Fruit fly (Drosophila melanogaster): ENCODE measurements around the gene betaCOP.
A peak's percentile ranks its signal among the peaks of the same experiment; 100 is the strongest.

Gene betaCOP

dm6 chrX:18409449-18409848 is 24.4 kb upstream of the betaCOP start (continued):
- TF ChIP-seq Gsc (GFP tag; IDR thresholded peaks at IDR 0.05) (no peak), Dfd (GFP tag; optimal IDR thresholded peaks at IDR 0.05) (no peak), CG17385 (GFP tag; optimal IDR thresholded peaks at IDR 0.05) (no peak), CG2116 (GFP tag; optimal IDR thresholded peaks at IDR 0.05) (no peak), Adf1 (GFP tag; IDR thresholded peaks at IDR 0.05) (no peak)

dm6 chrX:18407394-18407721 is 22.3 kb upstream of the betaCOP start:
- TF ChIP-seq prd (optimal IDR thresholded peaks at IDR 0.05) (no peak), prd (GFP tag; IDR thresholded peaks at IDR 0.05) (peak; percentile 33; the same call in 1 of the 3 replicates), CG12769 (tag; optimal IDR thresholded peaks at IDR 0.05) (peak; percentile 6), hkb (optimal IDR thresholded peaks at IDR 0.05) (no peak), hkb (GFP tag; IDR thresholded peaks at IDR 0.05) (no peak), E2f1 (GFP tag; IDR thresholded peaks at IDR 0.05) (no peak; the same call in 1 of the 2 replicates), ac (GFP tag; optimal IDR thresholded peaks at IDR 0.05) (no peak), CG8388 (GFP tag; optimal IDR thresholded peaks at IDR 0.05) (peak; percentile 2), CG2120 (GFP tag; optimal IDR thresholded peaks at IDR 0.05) (peak; percentile 63), mam (GFP tag; optimal IDR thresholded peaks at IDR 0.05) (peak; percentile 12), dpn (GFP tag; optimal IDR thresholded peaks at IDR 0.05) (peak in 1 of 2 experiments; percentile 39), CG1792 (GFP tag; optimal IDR thresholded peaks at IDR 0.05) (peak; percentile 6), CG11085 (GFP tag; IDR thresholded peaks at IDR 0.05) (no peak), CG8359 (GFP tag; optimal IDR thresholded peaks at IDR 0.05; ENCODE audit: borderline replicate concordance) (no peak), ERR (GFP tag; optimal IDR thresholded peaks at IDR 0.05) (peak; percentile 16), zen (tag; optimal IDR thresholded peaks at IDR 0.05) (no peak), Atf-2 (GFP tag; optimal IDR thresholded peaks at IDR 0.05) (no peak), CG15011 (GFP tag; optimal IDR thresholded peaks at IDR 0.05) (no peak), unpg (GFP tag; optimal IDR thresholded peaks at IDR 0.05) (peak; percentile 58), dysf (GFP tag; IDR thresholded peaks at IDR 0.05) (peak; percentile 6; the same call in 1 of the 3 replicates), Dfd (GFP tag; optimal IDR thresholded peaks at IDR 0.05) (no peak), CG8478 (optimal IDR thresholded peaks at IDR 0.05) (no peak), crp (GFP tag; optimal IDR thresholded peaks at IDR 0.05) (no peak), Chrac-16 (GFP tag; optimal IDR thresholded peaks at IDR 0.05) (no peak), CG8290 (GFP tag; optimal IDR thresholded peaks at IDR 0.05) (no peak), CG8290 (tag; optimal IDR thresholded peaks at IDR 0.05) (peak in 1 of 2 experiments; percentile 3), sens (GFP tag) (peak; percentile 84), grau (tag; optimal IDR thresholded peaks at IDR 0.05) (peak; percentile 42), bab2 (GFP tag; optimal IDR thresholded peaks at IDR 0.05) (peak; percentile 35), oc (tag; optimal IDR thresholded peaks at IDR 0.05) (no peak), Bteb2 (GFP tag; optimal IDR thresholded peaks at IDR 0.05) (peak; percentile 34), nmo (GFP tag; optimal IDR thresholded peaks at IDR 0.05) (peak; percentile 5), CG11504 (tag; optimal IDR thresholded peaks at IDR 0.05) (peak; percentile 47), Deaf1 (tag; optimal IDR thresholded peaks at IDR 0.05) (no peak), gcm2 (GFP tag; optimal IDR thresholded peaks at IDR 0.05) (no peak), Blimp-1 (GFP tag; optimal IDR thresholded peaks at IDR 0.05) (peak; percentile 7), schlank (tag; optimal IDR thresholded peaks at IDR 0.05) (peak; percentile 15), pho (GFP tag; optimal IDR thresholded peaks at IDR 0.05) (peak; percentile 31), CG3407 (GFP tag; optimal IDR thresholded peaks at IDR 0.05) (no peak), Fer3 (tag; optimal IDR thresholded peaks at IDR 0.05) (peak; percentile 18), CG1233 (GFP tag; optimal IDR thresholded peaks at IDR 0.05) (no peak), CG15269 (tag; optimal IDR thresholded peaks at IDR 0.05) (peak; percentile 46), CG2678 (tag; optimal IDR thresholded peaks at IDR 0.05) (peak; percentile 42), Trl (optimal IDR thresholded peaks at IDR 0.05) (no peak), Trl (GFP tag; optimal IDR thresholded peaks at IDR 0.05) (no peak), CG14050 (GFP tag; IDR thresholded peaks at IDR 0.05) (no peak), zen2 (GFP tag; IDR thresholded peaks at IDR 0.05; ENCODE audit: partially characterized antibody) (no peak), gce (GFP tag; IDR thresholded peaks at IDR 0.05) (no peak)
